Worm (Caenorhabditis elegans) whole organism, late embryonic: ENCODE data around the gene lips-11.
A peak's percentile ranks its signal among the peaks of the same experiment; 100 is the strongest.

ENCODE experiments used
- K02D7.2 ChIP-seq: sonication (generic microtip); optimal IDR thresholded peaks from 2 replicates; lab custom pipeline; 2017; ENCODE audit warnings: mild to moderate bottlenecking, missing genetic modification characterization, missing compliant biosample characterization
- K09A11.1 ChIP-seq: sonication (generic microtip); optimal IDR thresholded peaks from 2 replicates; lab custom pipeline; 2017; ENCODE audit warnings: antibody characterized with exemption, mild to moderate bottlenecking, missing genetic modification characterization, missing compliant biosample characterization; ENCODE audit not compliant: insufficient read depth
- T23F11.4 ChIP-seq: fragments of 200-800 bp; sonication (Bioruptor generic); optimal IDR thresholded peaks from 2 replicates; lab custom pipeline; 2018; ENCODE audit warnings: mild to moderate bottlenecking, missing genetic modification characterization, missing compliant biosample characterization
- ceh-14 ChIP-seq: sonication (generic microtip); optimal IDR thresholded peaks from 2 replicates; lab custom pipeline; 2016; ENCODE audit warnings: missing genotype, missing genetic modification characterization, missing compliant biosample characterization
- ceh-24 ChIP-seq: sonication (generic microtip); optimal IDR thresholded peaks from 2 replicates; lab custom pipeline; 2016; ENCODE audit warnings: mild to moderate bottlenecking, missing genetic modification characterization, missing compliant biosample characterization
- ceh-30 ChIP-seq: fragments of 150-350 bp; optimal IDR thresholded peaks from 2 replicates; lab custom pipeline; 2014; ENCODE audit warnings: missing biosample characterization, missing genetic modification characterization
- ceh-31 ChIP-seq: sonication (generic microtip); optimal IDR thresholded peaks from 2 replicates; lab custom pipeline; 2016; ENCODE audit warnings: missing genetic modification characterization, missing compliant biosample characterization
- ceh-34 ChIP-seq: sonication (generic microtip); optimal IDR thresholded peaks from 2 replicates; lab custom pipeline; 2016; ENCODE audit warnings: mild to moderate bottlenecking, missing genetic modification characterization, missing compliant biosample characterization
- ceh-45 ChIP-seq: fragments of 200-800 bp; sonication (Bioruptor generic); IDR thresholded peaks from 2 replicates; pipeline ENCODE4 v1.3.6; 2022; ENCODE audit warnings: missing genetic modification reagents, missing genetic modification characterization, missing compliant biosample characterization
- dve-1 ChIP-seq: sonication (generic microtip); optimal IDR thresholded peaks from 2 replicates; lab custom pipeline; 2017; ENCODE audit warnings: antibody characterized with exemption, mild to moderate bottlenecking, missing genetic modification characterization, missing compliant biosample characterization
- elt-2 ChIP-seq: sonication (generic microtip); optimal IDR thresholded peaks from 2 replicates; lab custom pipeline; 2016; ENCODE audit warnings: missing genetic modification reagents, missing genetic modification characterization, missing compliant biosample characterization
- elt-4 ChIP-seq: sonication (generic microtip); optimal IDR thresholded peaks from 2 replicates; lab custom pipeline; 2016; ENCODE audit warnings: missing genetic modification characterization, missing compliant biosample characterization
- ets-4 ChIP-seq: sonication (generic microtip); optimal IDR thresholded peaks from 2 replicates; lab custom pipeline; 2016; ENCODE audit warnings: missing genetic modification characterization, missing compliant biosample characterization
- fkh-10 ChIP-seq: fragments of 150-350 bp; optimal IDR thresholded peaks from 2 replicates; lab custom pipeline; 2014; ENCODE audit warnings: missing biosample characterization, missing genetic modification reagents, missing genetic modification characterization
- hlh-13 ChIP-seq: fragments of 200-800 bp; sonication (Bioruptor generic); optimal IDR thresholded peaks from 2 replicates; lab custom pipeline; 2018; ENCODE audit warnings: mild to moderate bottlenecking, missing genetic modification characterization, missing compliant biosample characterization
- hlh-30 ChIP-seq: sonication (generic microtip); optimal IDR thresholded peaks from 2 replicates; lab custom pipeline; 2017; ENCODE audit warnings: antibody characterized with exemption, missing genetic modification characterization, missing compliant biosample characterization; ENCODE audit not compliant: insufficient read depth
- lim-6 ChIP-seq: sonication (generic microtip); optimal IDR thresholded peaks from 2 replicates; lab custom pipeline; 2016; ENCODE audit warnings: missing genetic modification characterization, missing compliant biosample characterization
- lin-11 ChIP-seq: fragments of 200-800 bp; sonication (Bioruptor generic); optimal IDR thresholded peaks from 2 replicates; lab custom pipeline; 2018; ENCODE audit warnings: mild to moderate bottlenecking, missing genetic modification characterization, missing compliant biosample characterization
- madf-2 ChIP-seq: sonication (generic microtip); optimal IDR thresholded peaks from 2 replicates; lab custom pipeline; 2017; ENCODE audit warnings: missing genetic modification characterization, missing compliant biosample characterization
- nfya-1 ChIP-seq: sonication (generic microtip); optimal IDR thresholded peaks from 2 replicates; lab custom pipeline; 2017; ENCODE audit warnings: missing genetic modification characterization, mild to moderate bottlenecking, missing compliant biosample characterization, antibody characterized with exemption, moderate library complexity
- nhr-232 ChIP-seq: sonication (generic microtip); optimal IDR thresholded peaks from 2 replicates; lab custom pipeline; 2016; ENCODE audit warnings: missing genetic modification characterization, missing compliant biosample characterization
- pat-9 ChIP-seq: fragments of 200-800 bp; sonication (Bioruptor generic); optimal IDR thresholded peaks from 2 replicates; lab custom pipeline; 2018; ENCODE audit warnings: mild to moderate bottlenecking, missing genetic modification characterization, moderate library complexity, missing compliant biosample characterization
- pha-2 ChIP-seq: sonication (generic microtip); optimal IDR thresholded peaks from 2 replicates; lab custom pipeline; 2017; ENCODE audit warnings: mild to moderate bottlenecking, missing genetic modification characterization, missing compliant biosample characterization
- pha-4 ChIP-seq: fragments of 150-350 bp; optimal IDR thresholded peaks from 2 replicates; lab custom pipeline; 2018; ENCODE audit warnings: missing biosample characterization, missing genetic modification reagents, missing genetic modification characterization
- pros-1 ChIP-seq: fragments of 150-350 bp; optimal IDR thresholded peaks from 2 replicates; lab custom pipeline; 2014; ENCODE audit warnings: missing biosample characterization, missing genetic modification reagents, missing genetic modification characterization
- rnt-1 ChIP-seq: sonication (generic microtip); optimal IDR thresholded peaks from 2 replicates; lab custom pipeline; 2016; ENCODE audit warnings: missing genetic modification characterization, missing compliant biosample characterization
- sox-4 ChIP-seq: sonication (generic microtip); optimal IDR thresholded peaks from 2 replicates; lab custom pipeline; 2017; ENCODE audit warnings: mild to moderate bottlenecking, missing genetic modification characterization, inconsistent platforms, missing compliant biosample characterization
- tbx-2 ChIP-seq: sonication (generic microtip); optimal IDR thresholded peaks from 2 replicates; lab custom pipeline; 2016; ENCODE audit warnings: missing genetic modification characterization, missing compliant biosample characterization
- unc-3 ChIP-seq, 2 experiments: fragments of 200-800 bp in 1 of 2; sonication (Bioruptor generic) in 1 of 2; sonication (generic microtip) in 1 of 2; conservative IDR thresholded peaks in 1 of 2; optimal IDR thresholded peaks in 1 of 2; 2 replicates each; pipeline versions ENCODE4 v1.3.6 to Lab custom; 2016 to 2022; ENCODE audit warnings: missing compliant biosample characterization in 2 of 2, missing genetic modification characterization in 2 of 2, missing genetic modification reagents in 1 of 2
- unc-42 ChIP-seq: sonication (generic microtip); optimal IDR thresholded peaks from 2 replicates; lab custom pipeline; 2016; ENCODE audit warnings: missing genotype, missing genetic modification characterization, missing compliant biosample characterization
- unc-55 ChIP-seq: sonication (generic microtip); optimal IDR thresholded peaks from 2 replicates; lab custom pipeline; 2017; ENCODE audit warnings: missing biosample characterization, missing genetic modification reagents, missing genetic modification characterization
- unc-86 ChIP-seq: sonication (generic microtip); optimal IDR thresholded peaks from 2 replicates; lab custom pipeline; 2016; ENCODE audit warnings: missing genetic modification characterization, missing compliant biosample characterization
- ztf-16 ChIP-seq: sonication (generic microtip); optimal IDR thresholded peaks from 2 replicates; lab custom pipeline; 2017; ENCODE audit warnings: missing genetic modification characterization, missing compliant biosample characterization

lips-11 gene

ce11 chrII:1110901-1111300 lies at the start of gene lips-11:
Gene lips-11, minus strand, starts transcription at chrII:1111001.
- TF ChIP-seq T23F11.4 (no peak), K02D7.2 (tag; lab: Kevin White, UChicago) (no peak)

ce11 chrII:1159718-1160117 lies 48.9 kb upstream of the lips-11 start:
- no peak for TF ChIP-seq nhr-232 (tag; lab: Kevin White, UChicago)
- TF ChIP-seq pha-2, result no peak
- no peak for TF ChIP-seq hlh-13 (GFP tag; lab: Kevin White, UChicago)
- no peak for TF ChIP-seq unc-42 (tag; lab: Kevin White, UChicago)
- TF ChIP-seq elt-2, result peak; percentile 40
- TF ChIP-seq ceh-30 (tag; lab: Kevin White, UChicago), result no peak

- TF ChIP-seq unc-86 (tag; lab: Kevin White, UChicago) (no peak), lin-11 (no peak), ceh-45 (no peak), rnt-1 (tag; lab: Kevin White, UChicago) (no peak), tbx-2 (tag; lab: Kevin White, UChicago) (no peak), lim-6 (tag; lab: Kevin White, UChicago) (no peak), pha-4 (tag; lab: Kevin White, UChicago) (no peak), nfya-1 (no peak), ceh-24 (tag; lab: Kevin White, UChicago) (no peak), pros-1 (tag; lab: Kevin White, UChicago) (no peak), T23F11.4 (no peak), hlh-30 (tag; lab: Kevin White, UChicago) (no peak), elt-4 (tag; lab: Kevin White, UChicago) (no peak), ztf-16 (no peak), unc-42 (tag; lab: Kevin White, UChicago) (no peak), unc-3 (GFP tag; conservative IDR thresholded peaks at IDR 0.05; lab: Robert Waterston, UW) (no peak), unc-3 (tag; optimal IDR thresholded peaks at IDR 0.05; lab: Kevin White, UChicago) (no peak), ceh-34 (tag; lab: Kevin White, UChicago) (no peak), madf-2 (no peak)
Observed at ce11 chrII:1157135-1157534, 46.3 kb upstream of the lips-11 start.

- TF ChIP-seq pat-9 (tag; lab: Kevin White, UChicago) (no peak), madf-2 (no peak), ceh-31 (no peak), nfya-1 (no peak), lin-11 (no peak), ztf-16 (no peak), unc-55 (no peak), ceh-24 (tag; lab: Kevin White, UChicago) (no peak), dve-1 (no peak), sox-4 (tag; lab: Kevin White, UChicago) (no peak), hlh-13 (GFP tag; lab: Kevin White, UChicago) (no peak), K02D7.2 (tag; lab: Kevin White, UChicago) (no peak), nhr-232 (tag; lab: Kevin White, UChicago) (no peak), ceh-14 (tag; lab: Kevin White, UChicago) (no peak), lim-6 (tag; lab: Kevin White, UChicago) (no peak), rnt-1 (tag; lab: Kevin White, UChicago) (no peak), K09A11.1 (tag; lab: Kevin White, UChicago) (no peak), fkh-10 (GFP tag; lab: Kevin White, UChicago) (no peak)
Observed at ce11 chrII:1153299-1153698, 42.5 kb upstream of the lips-11 start.

ce11 chrII:1152732-1153131 lies 41.9 kb upstream of the lips-11 start:
- TF ChIP-seq ets-4 (tag; lab: Kevin White, UChicago), result no peak
- TF ChIP-seq dve-1, result no peak
